Worm (Caenorhabditis elegans) whole organism, young adult: ENCODE data around the gene sru-28.

ENCODE experiments used
- B0336.3 ChIP-seq: fragments of 200-800 bp; sonication (Bioruptor generic); IDR thresholded peaks from 2 replicates; pipeline ENCODE4 v1.3.6; 2022; ENCODE audit warnings: missing genetic modification characterization, missing compliant biosample characterization
- C06A6.2 ChIP-seq: fragments of 200-800 bp; sonication (Bioruptor generic); conservative IDR thresholded peaks from 2 replicates; pipeline ENCODE4 v1.3.6; 2022; ENCODE audit warnings: missing genetic modification characterization, missing compliant biosample characterization
- F33H1.4 ChIP-seq: fragments of 200-800 bp; sonication (Bioruptor generic); IDR thresholded peaks from 2 replicates; pipeline ENCODE4 v1.3.6; 2022; ENCODE audit warnings: missing genetic modification reagents, missing genetic modification characterization, missing compliant biosample characterization
- F49E8.2 ChIP-seq: sonication (generic microtip); optimal IDR thresholded peaks from 3 replicates; lab custom pipeline; 2017; ENCODE audit warnings: missing genetic modification characterization, mild to moderate bottlenecking, missing compliant biosample characterization, antibody characterized with exemption, moderate library complexity; ENCODE audit not compliant: insufficient read depth
- F52B5.7 ChIP-seq: sonication (generic microtip); optimal IDR thresholded peaks from 2 replicates; lab custom pipeline; 2016; ENCODE audit warnings: mild to moderate bottlenecking, missing genetic modification characterization, missing compliant biosample characterization
- F57C9.4 ChIP-seq: sonication (generic microtip); optimal IDR thresholded peaks from 2 replicates; lab custom pipeline; 2017; ENCODE audit warnings: mild to moderate bottlenecking, missing genetic modification characterization, missing compliant biosample characterization
- K11D2.4 ChIP-seq: fragments of 200-800 bp; sonication (Bioruptor generic); IDR thresholded peaks from 2 replicates; pipeline ENCODE4 v1.3.6; 2022; ENCODE audit warnings: missing genetic modification reagents, missing genetic modification characterization, missing compliant biosample characterization
- Y56A3A.18 ChIP-seq: fragments of 200-800 bp; sonication (Bioruptor generic); IDR thresholded peaks from 2 replicates; pipeline ENCODE4 v1.3.6; 2022; ENCODE audit warnings: missing genetic modification reagents, missing genetic modification characterization, missing compliant biosample characterization
- Y95B8A.8 ChIP-seq: fragments of 200-800 bp; sonication (Bioruptor generic); IDR thresholded peaks from 2 replicates; pipeline ENCODE4 v1.3.6; 2022; ENCODE audit warnings: missing genetic modification reagents, missing genetic modification characterization, missing compliant biosample characterization
- atf-7 ChIP-seq: sonication (generic microtip); optimal IDR thresholded peaks from 2 replicates; lab custom pipeline; 2017; ENCODE audit warnings: mild to moderate bottlenecking, missing genetic modification characterization, missing compliant biosample characterization
- athp-1 ChIP-seq: sonication (generic microtip); optimal IDR thresholded peaks from 2 replicates; lab custom pipeline; 2017; ENCODE audit warnings: mild to moderate bottlenecking, missing genetic modification characterization, missing compliant biosample characterization
- ceh-100 ChIP-seq: fragments of 200-800 bp; sonication (Bioruptor generic); IDR thresholded peaks from 2 replicates; pipeline ENCODE4 v1.3.6; 2022; ENCODE audit warnings: missing genetic modification reagents, missing genetic modification characterization, missing compliant biosample characterization
- ceh-91 ChIP-seq: fragments of 200-800 bp; sonication (Bioruptor generic); IDR thresholded peaks from 2 replicates; pipeline ENCODE4 v1.3.6; 2022; ENCODE audit warnings: missing genetic modification reagents, missing genetic modification characterization, missing compliant biosample characterization
- dox-1 ChIP-seq: fragments of 200-800 bp; sonication (Bioruptor generic); IDR thresholded peaks from 2 replicates; pipeline ENCODE4 v1.3.6; 2022; ENCODE audit warnings: missing genetic modification reagents, missing genetic modification characterization, missing compliant biosample characterization
- egl-44 ChIP-seq: fragments of 200-800 bp; sonication (Bioruptor generic); IDR thresholded peaks from 2 replicates; pipeline ENCODE4 v1.3.6; 2022; ENCODE audit warnings: missing genetic modification reagents, missing genetic modification characterization, missing compliant biosample characterization
- ekl-4 ChIP-seq: fragments of 200-800 bp; sonication (Bioruptor generic); IDR thresholded peaks from 2 replicates; pipeline ENCODE4 v1.3.6; 2022; ENCODE audit warnings: missing genetic modification reagents, missing genetic modification characterization, missing compliant biosample characterization
- ets-4 ChIP-seq: fragments of 200-800 bp; sonication (Bioruptor generic); optimal IDR thresholded peaks from 2 replicates; lab custom pipeline; 2018; ENCODE audit warnings: mild to moderate bottlenecking, missing genetic modification characterization, missing compliant biosample characterization
- hlh-12 ChIP-seq: sonication (generic microtip); optimal IDR thresholded peaks from 2 replicates; lab custom pipeline; 2016; ENCODE audit warnings: missing genetic modification characterization, missing compliant biosample characterization
- hrde-1 ChIP-seq: sonication (generic microtip); optimal IDR thresholded peaks from 2 replicates; lab custom pipeline; 2016; ENCODE audit warnings: missing genetic modification characterization, mild to moderate bottlenecking, missing compliant biosample characterization, moderate library complexity, missing genotype, missing genetic modification reagents, borderline replicate concordance
- lin-35 ChIP-seq, 3 experiments: fragments of 150-350 bp in 2 of 3; sonication (generic microtip) in 1 of 3; optimal IDR thresholded peaks; 2 replicates each; lab custom pipeline; 2014 to 2018; ENCODE audit warnings: missing biosample characterization in 3 of 3, missing genetic modification characterization in 3 of 3, missing genetic modification reagents in 3 of 3
- lin-40 ChIP-seq: sonication (generic microtip); optimal IDR thresholded peaks from 2 replicates; lab custom pipeline; 2016; ENCODE audit warnings: missing genetic modification characterization, mild to moderate bottlenecking, missing compliant biosample characterization, missing genotype, missing genetic modification reagents
- lin-54 ChIP-seq: fragments of 200-800 bp; sonication (Bioruptor generic); optimal IDR thresholded peaks from 2 replicates; lab custom pipeline; 2018; ENCODE audit warnings: mild to moderate bottlenecking, missing genetic modification characterization, missing compliant biosample characterization
- lsl-1 ChIP-seq: fragments of 200-800 bp; sonication (Bioruptor generic); optimal IDR thresholded peaks from 2 replicates; lab custom pipeline; 2018; ENCODE audit warnings: mild to moderate bottlenecking, missing genetic modification characterization, moderate library complexity, missing compliant biosample characterization
- lsy-27 ChIP-seq: sonication (generic microtip); optimal IDR thresholded peaks from 2 replicates; lab custom pipeline; 2017; ENCODE audit warnings: missing genetic modification characterization, mild to moderate bottlenecking, missing compliant biosample characterization, antibody characterized with exemption, missing genotype, borderline replicate concordance; ENCODE audit not compliant: insufficient read depth
- mes-4 ChIP-seq: sonication (generic microtip); optimal IDR thresholded peaks from 2 replicates; lab custom pipeline; 2016; ENCODE audit warnings: missing genotype, missing genetic modification characterization, missing compliant biosample characterization
- nhr-120 ChIP-seq: fragments of 200-800 bp; sonication (Bioruptor generic); IDR thresholded peaks from 2 replicates; pipeline ENCODE4 v1.3.6; 2022; ENCODE audit warnings: missing genetic modification characterization, missing compliant biosample characterization
- nhr-80 ChIP-seq: sonication (generic microtip); optimal IDR thresholded peaks from 2 replicates; lab custom pipeline; 2016; ENCODE audit warnings: missing genetic modification characterization, missing compliant biosample characterization
- nhr-90 ChIP-seq: sonication (generic microtip); optimal IDR thresholded peaks from 2 replicates; lab custom pipeline; 2016; ENCODE audit warnings: missing genotype, mild to moderate bottlenecking, missing genetic modification characterization, missing compliant biosample characterization
- pha-4 ChIP-seq: fragments of 150-350 bp; sonication (generic microtip); optimal IDR thresholded peaks from 2 replicates; lab custom pipeline; 2014; ENCODE audit warnings: missing biosample characterization, missing genetic modification reagents, missing genetic modification characterization
- repo-1 ChIP-seq: sonication (generic microtip); optimal IDR thresholded peaks from 2 replicates; lab custom pipeline; 2017; ENCODE audit warnings: mild to moderate bottlenecking, missing genetic modification characterization, missing compliant biosample characterization
- sdz-38 ChIP-seq: sonication (generic microtip); optimal IDR thresholded peaks from 2 replicates; lab custom pipeline; 2016; ENCODE audit warnings: missing genotype, missing genetic modification characterization, missing compliant biosample characterization
- tbp1 ChIP-seq: fragments of 200-800 bp; sonication (Bioruptor generic); optimal IDR thresholded peaks from 2 replicates; lab custom pipeline; 2018; ENCODE audit warnings: mild to moderate bottlenecking, missing genetic modification characterization, missing compliant biosample characterization
- tlf-1 ChIP-seq: fragments of 200-800 bp; sonication (Bioruptor generic); optimal IDR thresholded peaks from 2 replicates; lab custom pipeline; 2018; ENCODE audit warnings: mild to moderate bottlenecking, missing genetic modification characterization, missing compliant biosample characterization
- ztf-22 ChIP-seq: fragments of 200-800 bp; sonication (Bioruptor generic); optimal IDR thresholded peaks from 2 replicates; lab custom pipeline; 2018; ENCODE audit warnings: mild to moderate bottlenecking, missing genetic modification characterization, moderate library complexity, missing compliant biosample characterization

The sru-28 gene

DNA sequence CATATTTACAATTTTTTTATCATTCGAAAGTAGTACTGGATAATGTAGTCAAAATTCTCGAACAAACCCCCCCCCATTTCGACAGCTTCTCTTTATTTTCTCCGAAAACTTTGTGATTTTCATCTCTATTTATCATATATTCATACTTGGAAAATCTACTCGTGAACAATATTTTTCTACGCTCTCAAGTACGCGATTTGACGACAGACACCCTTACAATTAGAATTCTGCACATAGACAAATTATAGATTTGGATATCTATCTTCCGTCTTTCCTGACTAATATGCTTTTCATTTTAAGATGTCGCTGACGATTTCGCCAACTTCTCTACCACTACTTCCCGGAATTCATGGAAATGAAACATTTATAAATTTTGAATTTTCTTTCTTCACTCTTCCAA, at the start of gene sru-28:
sru-28 (plus strand) TSS at position 301 of the 400 bp plus-strand sequence.
- TF ChIP-seq pha-4, result no peak
- TF ChIP-seq C06A6.2 (GFP tag; lab: Robert Waterston, UW), result no peak
- no peak for TF ChIP-seq ceh-100 (GFP tag; lab: Robert Waterston, UW)
- no peak for TF ChIP-seq B0336.3 (GFP tag; lab: Robert Waterston, UW)
- no peak for TF ChIP-seq lsy-27 (tag; lab: Kevin White, UChicago)
- no peak for TF ChIP-seq lin-40
- no peak for TF ChIP-seq ekl-4 (GFP tag; lab: Robert Waterston, UW)
- TF ChIP-seq tbp1 (GFP tag; lab: Kevin White, UChicago), result no peak
- no peak for TF ChIP-seq sdz-38 (tag; lab: Kevin White, UChicago)
- no peak for TF ChIP-seq F57C9.4 (tag; lab: Kevin White, UChicago)
- no peak for TF ChIP-seq mes-4 (tag; lab: Kevin White, UChicago)
- no peak for TF ChIP-seq lin-35 (GFP tag; optimal IDR thresholded peaks at IDR 0.05; lab: Kevin White, UChicago)
- TF ChIP-seq hrde-1 (tag; lab: Kevin White, UChicago), result no peak

DNA sequence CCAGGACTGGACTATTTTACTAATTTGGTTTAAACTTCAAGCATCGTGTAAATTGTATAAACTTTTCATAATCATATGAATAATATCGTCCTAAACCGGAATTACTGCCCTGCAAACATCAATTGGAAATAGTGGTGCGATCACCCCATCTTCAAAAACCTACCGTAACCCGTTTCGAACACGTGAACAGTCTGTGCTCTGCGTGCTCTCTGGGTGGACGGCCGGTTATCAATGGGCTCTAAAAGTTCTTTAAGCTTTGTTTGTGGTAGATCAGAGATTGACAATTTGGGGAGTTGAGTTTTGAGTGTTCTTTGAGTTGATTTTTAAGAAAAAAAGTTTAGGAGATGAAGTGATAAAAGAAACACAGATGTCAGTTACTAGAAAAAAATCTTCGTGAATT, 49.5 kb upstream of the sru-28 start:
- TF ChIP-seq lsl-1 (GFP tag; lab: Kevin White, UChicago) (no peak), ets-4 (peak; percentile 78), atf-7 (peak; percentile 65), ztf-22 (GFP tag; lab: Kevin White, UChicago) (peak; percentile 74), F49E8.2 (tag; lab: Kevin White, UChicago) (no peak), lin-40 (no peak), repo-1 (no peak), lin-54 (GFP tag; lab: Kevin White, UChicago) (peak; percentile 8), B0336.3 (GFP tag; lab: Robert Waterston, UW) (peak; percentile 56; the same call in 1 of the 2 replicates), F52B5.7 (tag; lab: Kevin White, UChicago) (no peak), K11D2.4 (GFP tag; lab: Robert Waterston, UW) (no peak), nhr-80 (tag; lab: Kevin White, UChicago) (peak; percentile 73)

DNA sequence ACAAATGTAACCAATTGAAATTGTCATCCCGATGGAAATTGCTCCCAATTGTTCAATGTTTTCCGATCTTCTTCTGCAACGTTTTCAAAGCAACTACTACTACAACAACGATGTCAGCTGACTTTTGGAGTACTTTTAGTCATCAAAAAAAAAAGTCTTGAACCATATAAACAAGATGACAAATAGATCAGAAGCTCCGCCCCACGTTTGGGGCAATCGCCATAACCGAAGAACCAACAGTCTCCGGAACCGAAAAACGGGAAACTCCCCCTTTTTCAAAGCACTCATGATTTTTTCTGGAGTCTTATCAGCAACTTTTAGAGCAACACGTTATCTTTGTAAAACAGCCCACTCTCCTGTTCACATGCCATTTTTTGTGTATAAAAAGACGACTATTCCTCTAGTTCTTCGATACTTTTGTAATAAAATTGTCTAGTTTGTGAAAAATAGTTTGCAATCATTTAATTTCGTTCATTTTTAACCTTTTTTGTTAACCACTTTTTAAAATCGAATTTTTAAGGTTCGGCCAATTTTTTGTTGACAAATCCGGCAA, 46.6 kb upstream of the sru-28 start:
- TF ChIP-seq F33H1.4 (GFP tag; lab: Robert Waterston, UW) (no peak), F49E8.2 (tag; lab: Kevin White, UChicago) (no peak), athp-1 (no peak), egl-44 (GFP tag; lab: Robert Waterston, UW) (no peak), dox-1 (GFP tag; lab: Robert Waterston, UW) (no peak), tlf-1 (GFP tag; lab: Kevin White, UChicago) (no peak), nhr-80 (tag; lab: Kevin White, UChicago) (peak; percentile 79), B0336.3 (GFP tag; lab: Robert Waterston, UW) (0 out of 2 replicates have a peak, but pooled peaks have one; percentile 16)
- TF ChIP-seq, all 124 proteins: peak for 2

DNA sequence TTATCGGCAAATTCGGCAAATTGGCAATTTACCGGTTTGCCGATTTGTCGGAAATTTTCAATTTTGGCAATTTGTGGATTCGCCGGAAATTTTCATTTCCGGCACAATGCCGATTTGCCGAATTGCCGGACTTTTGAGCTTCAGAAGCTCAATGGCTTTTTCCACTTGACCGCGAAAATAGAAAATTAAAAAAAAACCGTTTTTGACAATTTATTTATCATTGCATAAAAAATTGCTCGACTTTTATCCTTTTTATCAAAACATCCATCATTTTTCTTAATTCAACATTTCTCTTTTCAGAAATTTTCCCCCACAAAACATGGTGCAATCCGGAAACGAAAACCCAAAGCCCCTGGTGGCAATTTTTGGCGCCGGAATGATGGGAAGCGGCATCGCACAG, 46.0 kb upstream of the sru-28 start, which contains the start of gene hacd-1:
hacd-1 (plus strand) TSS at position 301 of the 400 bp plus-strand sequence.
- TF ChIP-seq nhr-90 (tag; lab: Kevin White, UChicago) (no peak), F33H1.4 (GFP tag; lab: Robert Waterston, UW) (no peak), Y95B8A.8 (GFP tag; lab: Robert Waterston, UW) (no peak), mes-4 (tag; lab: Kevin White, UChicago) (no peak), lin-35 (GFP tag; optimal IDR thresholded peaks at IDR 0.05; lab: Kevin White, UChicago) (no peak), ets-4 (no peak), Y56A3A.18 (GFP tag; lab: Robert Waterston, UW) (no peak), ceh-91 (no peak), tlf-1 (GFP tag; lab: Kevin White, UChicago) (no peak), nhr-120 (GFP tag; lab: Robert Waterston, UW) (no peak), hlh-12 (tag; lab: Kevin White, UChicago) (no peak), lsl-1 (GFP tag; lab: Kevin White, UChicago) (no peak)
